Fruit fly (Drosophila melanogaster) whole organism: Measurements from ENCODE around the gene CG11911.

Source experiments
- CG8478 ChIP-seq: fragments of >200 bp; optimal IDR thresholded peaks from 2 replicates; lab custom pipeline; 2018; ENCODE audit warnings: inconsistent platforms
- Dll ChIP-seq: fragments of >200 bp; optimal IDR thresholded peaks from 2 replicates; lab custom pipeline; 2017
- EcR ChIP-seq, 2 experiments: fragments of >200 bp; optimal IDR thresholded peaks; 2 replicates each; lab custom pipeline; 2017; ENCODE audit warnings: missing biosample characterization in 2 of 2, missing genetic modification characterization in 2 of 2, missing genetic modification reagents in 2 of 2
- pan ChIP-seq: fragments of >200 bp; optimal IDR thresholded peaks from 2 replicates; lab custom pipeline; 2017
- psq ChIP-seq: fragments of >200 bp; optimal IDR thresholded peaks from 2 replicates; lab custom pipeline; 2017
- usp ChIP-seq: fragments of >200 bp; optimal IDR thresholded peaks from 2 replicates; lab custom pipeline; 2017; ENCODE audit warnings: missing biosample characterization, missing genetic modification characterization, mixed read lengths

The CG11911 gene

dm6 chr2L:319745-320144 lies 1.3 kb downstream of the CG11911 start:
- TF ChIP-seq pan (lab: Kevin White, UChicago) (no peak), psq (no peak), CG8478 (no peak), Dll (lab: Kevin White, UChicago) (no peak), usp (GFP tag; lab: Kevin White, UChicago) (no peak), EcR (GFP tag; optimal IDR thresholded peaks at IDR 0.05; lab: Kevin White, UChicago) (no peak)

dm6 chr2L:319159-319558 lies 1.9 kb downstream of the CG11911 start, which contains the start of gene CG11912:
Gene CG11912, minus strand, starts transcription at chr2L:319259.
- TF ChIP-seq EcR (GFP tag; optimal IDR thresholded peaks at IDR 0.05; lab: Kevin White, UChicago) (no peak), psq (no peak), Dll (lab: Kevin White, UChicago) (no peak), usp (GFP tag; lab: Kevin White, UChicago) (no peak), CG8478 (no peak)

- TF ChIP-seq psq (no peak), Dll (lab: Kevin White, UChicago) (peak; percentile 11), CG8478 (no peak)
Measured at dm6 chr2L:309812-310431, 11.1 kb downstream of the CG11911 start.

dm6 chr2L:309177-309576 lies 11.9 kb downstream of the CG11911 start:
- no peak for TF ChIP-seq EcR (GFP tag; optimal IDR thresholded peaks at IDR 0.05; lab: Kevin White, UChicago)
- TF ChIP-seq Dll (lab: Kevin White, UChicago), result no peak
- peak; percentile 73 for TF ChIP-seq pan (lab: Kevin White, UChicago)
- no peak for TF ChIP-seq psq
- no peak for TF ChIP-seq CG8478
- no peak for TF ChIP-seq usp (GFP tag; lab: Kevin White, UChicago)

- TF ChIP-seq usp (GFP tag; lab: Kevin White, UChicago) (no peak), Dll (lab: Kevin White, UChicago) (no peak), EcR (GFP tag; optimal IDR thresholded peaks at IDR 0.05; lab: Kevin White, UChicago) (no peak), CG8478 (no peak), psq (no peak), pan (lab: Kevin White, UChicago) (no peak)
Measured at dm6 chr2L:308194-308706, 12.8 kb downstream of the CG11911 start.

dm6 chr2L:307129-307528 lies 13.9 kb downstream of the CG11911 start:
- no peak for TF ChIP-seq pan (lab: Kevin White, UChicago)
- TF ChIP-seq psq, result no peak
- TF ChIP-seq Dll (lab: Kevin White, UChicago), result no peak
- no peak for TF ChIP-seq EcR (GFP tag; optimal IDR thresholded peaks at IDR 0.05; lab: Kevin White, UChicago)
- no peak for TF ChIP-seq usp (GFP tag; lab: Kevin White, UChicago)
- no peak for TF ChIP-seq CG8478

- TF ChIP-seq CG8478, result no peak
- no peak for TF ChIP-seq Dll (lab: Kevin White, UChicago)
- no peak for TF ChIP-seq EcR (GFP tag; optimal IDR thresholded peaks at IDR 0.05; lab: Kevin White, UChicago)
- TF ChIP-seq pan (lab: Kevin White, UChicago), result no peak
- no peak for TF ChIP-seq usp (GFP tag; lab: Kevin White, UChicago)
- no peak for TF ChIP-seq psq
Measured at dm6 chr2L:306188-306927, 14.7 kb downstream of the CG11911 start.

- TF ChIP-seq CG8478 (no peak), Dll (lab: Kevin White, UChicago) (no peak), usp (GFP tag; lab: Kevin White, UChicago) (no peak), psq (no peak), pan (lab: Kevin White, UChicago) (no peak), EcR (GFP tag; optimal IDR thresholded peaks at IDR 0.05; lab: Kevin White, UChicago) (no peak)
Measured at dm6 chr2L:305646-306045, 15.4 kb downstream of the CG11911 start, which contains the start of gene Plc21C. Gene Plc21C, plus strand, starts transcription at chr2L:305935.

dm6 chr2L:305198-305597 lies 15.8 kb downstream of the CG11911 start:
- TF ChIP-seq pan (lab: Kevin White, UChicago) (no peak), usp (GFP tag; lab: Kevin White, UChicago) (no peak), EcR (GFP tag; optimal IDR thresholded peaks at IDR 0.05; lab: Kevin White, UChicago) (no peak), Dll (lab: Kevin White, UChicago) (no peak), psq (no peak), CG8478 (no peak)

dm6 chr2L:303306-303962 lies 17.6 kb downstream of the CG11911 start:
- TF ChIP-seq EcR (GFP tag; optimal IDR thresholded peaks at IDR 0.05; lab: Kevin White, UChicago), result no peak
- no peak for TF ChIP-seq usp (GFP tag; lab: Kevin White, UChicago)
- no peak for TF ChIP-seq psq
- no peak for TF ChIP-seq Dll (lab: Kevin White, UChicago)
- TF ChIP-seq CG8478, result no peak
- TF ChIP-seq pan (lab: Kevin White, UChicago), result no peak

dm6 chr2L:300877-301706 lies 20.0 kb downstream of the CG11911 start:
- TF ChIP-seq CG8478 (no peak), pan (lab: Kevin White, UChicago) (no peak), usp (GFP tag; lab: Kevin White, UChicago) (no peak), EcR (GFP tag; optimal IDR thresholded peaks at IDR 0.05; lab: Kevin White, UChicago) (no peak), Dll (lab: Kevin White, UChicago) (no peak), psq (no peak)
